Fruit fly (Drosophila melanogaster) whole organism, embryonic: ENCODE data around the gene CG43925.

ENCODE experiments used
- CG10209 ChIP-seq: fragments of 200-800 bp; sonication (Bioruptor generic); optimal IDR thresholded peaks from 3 replicates; lab custom pipeline; 2017; ENCODE audit warnings: missing biosample characterization, mild to moderate bottlenecking, missing genetic modification characterization, missing genetic modification reagents
- CG1024 ChIP-seq: fragments of 200-800 bp; sonication (Bioruptor generic); IDR thresholded peaks from 2 replicates; pipeline ENCODE4 v1.3.6; 2022; ENCODE audit warnings: missing biosample characterization, missing genetic modification characterization
- CG10274 ChIP-seq: fragments of 200-800 bp; sonication (Bioruptor generic); optimal IDR thresholded peaks from 3 replicates; lab custom pipeline; 2017; ENCODE audit warnings: missing biosample characterization, mild to moderate bottlenecking, missing genetic modification characterization
- CG10431 ChIP-seq: fragments of 200-800 bp; sonication (Bioruptor generic); optimal IDR thresholded peaks from 3 replicates; lab custom pipeline; 2018; ENCODE audit warnings: missing biosample characterization, mild to moderate bottlenecking, missing genetic modification characterization
- CG10543 ChIP-seq: fragments of 200-800 bp; sonication (Bioruptor generic); optimal IDR thresholded peaks from 3 replicates; lab custom pipeline; 2017; ENCODE audit warnings: missing biosample characterization, mild to moderate bottlenecking, missing genetic modification characterization, moderate library complexity
- CG11504 ChIP-seq: fragments of 200-800 bp; sonication (Bioruptor generic); optimal IDR thresholded peaks from 3 replicates; lab custom pipeline; 2019; ENCODE audit warnings: missing biosample characterization, mild to moderate bottlenecking, missing genetic modification characterization, moderate library complexity
- CG11695 ChIP-seq: fragments of 200-800 bp; sonication (Bioruptor generic); IDR thresholded peaks from 3 replicates; pipeline ENCODE4 v1.3.6; 2022; ENCODE audit warnings: missing biosample characterization, missing genetic modification characterization
- CG12236 ChIP-seq: fragments of 200-800 bp; sonication (Bioruptor generic); optimal IDR thresholded peaks from 2 replicates; lab custom pipeline; 2016; ENCODE audit warnings: missing biosample characterization, missing genetic modification characterization
- CG12769 ChIP-seq: fragments of 200-800 bp; sonication (Bioruptor generic); optimal IDR thresholded peaks from 2 replicates; lab custom pipeline; 2019; ENCODE audit warnings: missing biosample characterization, mild to moderate bottlenecking, missing genetic modification characterization, moderate library complexity
- CG13123 ChIP-seq: fragments of 200-800 bp; sonication (Bioruptor generic); optimal IDR thresholded peaks from 2 replicates; lab custom pipeline; 2016; ENCODE audit warnings: missing biosample characterization, missing genetic modification characterization
- CG14441 ChIP-seq: fragments of 200-800 bp; sonication (Bioruptor generic); IDR thresholded peaks from 2 replicates; pipeline ENCODE4 v1.3.6; 2022; ENCODE audit warnings: missing biosample characterization, missing genetic modification characterization
- CG1529 ChIP-seq: fragments of 200-800 bp; sonication (Bioruptor generic); optimal IDR thresholded peaks from 3 replicates; lab custom pipeline; 2018; ENCODE audit warnings: missing biosample characterization, missing genetic modification characterization
- CG16813 ChIP-seq: fragments of 200-800 bp; sonication (Bioruptor generic); IDR thresholded peaks from 3 replicates; pipeline ENCODE4 v1.3.6; 2022; ENCODE audit warnings: missing biosample characterization, missing genetic modification characterization; ENCODE audit not compliant: partially characterized antibody
- CG17361 ChIP-seq: fragments of 200-800 bp; sonication (Bioruptor generic); IDR thresholded peaks from 3 replicates; pipeline ENCODE4 v1.3.6; 2022; ENCODE audit warnings: missing biosample characterization, missing genetic modification characterization
- CG17568 ChIP-seq: fragments of 200-800 bp; sonication (Bioruptor generic); optimal IDR thresholded peaks from 2 replicates; lab custom pipeline; 2018; ENCODE audit warnings: missing biosample characterization, mild to moderate bottlenecking, missing genetic modification characterization, moderate library complexity
- CG2678 ChIP-seq: fragments of 200-800 bp; sonication (Bioruptor generic); optimal IDR thresholded peaks from 3 replicates; lab custom pipeline; 2019; ENCODE audit warnings: missing biosample characterization, mild to moderate bottlenecking, missing genetic modification characterization, moderate library complexity
- CG31365 ChIP-seq: fragments of 200-800 bp; sonication (Bioruptor generic); optimal IDR thresholded peaks from 2 replicates; lab custom pipeline; 2018; ENCODE audit warnings: missing biosample characterization, mild to moderate bottlenecking, missing genetic modification characterization
- CG33213 ChIP-seq: fragments of 200-800 bp; sonication (Bioruptor generic); optimal IDR thresholded peaks from 3 replicates; lab custom pipeline; 2016; ENCODE audit warnings: missing biosample characterization, missing genetic modification characterization
- CG3407 ChIP-seq: fragments of 200-800 bp; sonication (Bioruptor generic); optimal IDR thresholded peaks from 2 replicates; lab custom pipeline; 2018; ENCODE audit warnings: missing biosample characterization, mild to moderate bottlenecking, missing genetic modification characterization
- CG34422 ChIP-seq: fragments of 200-800 bp; sonication (Bioruptor generic); IDR thresholded peaks from 3 replicates; pipeline ENCODE4 v1.3.6; 2022; ENCODE audit warnings: missing biosample characterization, missing genetic modification characterization
- CG4424 ChIP-seq: fragments of 200-800 bp; sonication (Bioruptor generic); optimal IDR thresholded peaks from 3 replicates; lab custom pipeline; 2016; ENCODE audit warnings: missing biosample characterization, missing genetic modification characterization
- CG6654 ChIP-seq: fragments of 200-800 bp; sonication (Bioruptor generic); optimal IDR thresholded peaks from 2 replicates; lab custom pipeline; 2017; ENCODE audit warnings: missing biosample characterization, mild to moderate bottlenecking, missing genetic modification characterization
- CG9609 ChIP-seq: fragments of 200-800 bp; sonication (Bioruptor generic); optimal IDR thresholded peaks from 3 replicates; lab custom pipeline; 2016; ENCODE audit warnings: missing biosample characterization, missing genetic modification characterization
- CG9727 ChIP-seq: fragments of 200-800 bp; sonication (Bioruptor generic); optimal IDR thresholded peaks from 3 replicates; lab custom pipeline; 2017; ENCODE audit warnings: missing biosample characterization, mild to moderate bottlenecking, missing genetic modification characterization
- Myb ChIP-seq: fragments of 200-800 bp; sonication (Bioruptor generic); optimal IDR thresholded peaks from 2 replicates; lab custom pipeline; 2016; ENCODE audit warnings: missing biosample characterization, missing genetic modification characterization
- Nf-YC ChIP-seq: fragments of 200-800 bp; optimal IDR thresholded peaks from 3 replicates; lab custom pipeline; 2019; ENCODE audit warnings: missing biosample characterization, mild to moderate bottlenecking, missing genetic modification characterization, moderate library complexity
- Opbp ChIP-seq: fragments of 200-800 bp; sonication (Bioruptor generic); IDR thresholded peaks from 3 replicates; pipeline ENCODE4 v1.3.6; 2022; ENCODE audit warnings: missing biosample characterization, missing genetic modification characterization; ENCODE audit not compliant: partially characterized antibody
- Rfx ChIP-seq: fragments of 200-800 bp; sonication (Bioruptor generic); IDR thresholded peaks from 2 replicates; pipeline ENCODE4 v1.3.6; 2022; ENCODE audit warnings: missing biosample characterization, missing genetic modification characterization
- Trl ChIP-seq, 3 experiments: fragments of >200 bp in 2 of 3; fragments of 200-800 bp in 1 of 3; sonication (Bioruptor generic) in 1 of 3; optimal IDR thresholded peaks; 2 replicates in 1 of 3; 3 replicates in 2 of 3; lab custom pipeline; 2016 to 2017; ENCODE audit warnings: missing biosample characterization in 1 of 3, missing genetic modification characterization in 1 of 3
- Vsx1 ChIP-seq: fragments of 200-800 bp; sonication (Bioruptor generic); optimal IDR thresholded peaks from 2 replicates; lab custom pipeline; 2017; ENCODE audit warnings: missing biosample characterization, mild to moderate bottlenecking, missing genetic modification characterization, missing genetic modification reagents
- Xrp1 ChIP-seq: fragments of 200-800 bp; sonication (Bioruptor generic); IDR thresholded peaks from 2 replicates; pipeline ENCODE4 v1.3.6; 2022; ENCODE audit warnings: missing biosample characterization, missing genetic modification characterization
- chif ChIP-seq, 2 experiments: fragments of 200-800 bp; sonication (Bioruptor generic); optimal IDR thresholded peaks; 3 replicates each; lab custom pipeline; 2016; ENCODE audit warnings: missing biosample characterization in 2 of 2, missing genetic modification characterization in 2 of 2
- dati ChIP-seq: fragments of 200-800 bp; sonication (Bioruptor generic); IDR thresholded peaks from 2 replicates; pipeline ENCODE4 v1.3.6; 2022; ENCODE audit warnings: missing biosample characterization, missing genetic modification characterization
- dm ChIP-seq: fragments of 200-800 bp; sonication (Bioruptor generic); optimal IDR thresholded peaks from 3 replicates; lab custom pipeline; 2016; ENCODE audit warnings: missing biosample characterization, missing genetic modification characterization
- esg ChIP-seq: fragments of 200-800 bp; sonication (Bioruptor generic); conservative IDR thresholded peaks from 2 replicates; pipeline ENCODE4 v1.3.6; 2022; ENCODE audit warnings: missing biosample characterization, missing genetic modification characterization
- ewg ChIP-seq: fragments of 200-800 bp; sonication (Bioruptor generic); optimal IDR thresholded peaks from 3 replicates; lab custom pipeline; 2017; ENCODE audit warnings: mild to moderate bottlenecking, missing biosample characterization, missing genetic modification reagents, missing genetic modification characterization
- gcm2 ChIP-seq: fragments of 200-800 bp; sonication (Bioruptor generic); optimal IDR thresholded peaks from 2 replicates; lab custom pipeline; 2016; ENCODE audit warnings: missing biosample characterization, missing genetic modification characterization
- gro ChIP-seq: fragments of 200-800 bp; sonication (Bioruptor generic); optimal IDR thresholded peaks from 2 replicates; lab custom pipeline; 2016; ENCODE audit warnings: missing biosample characterization, missing genetic modification characterization
- jigr1 ChIP-seq: fragments of 200-800 bp; sonication (Bioruptor generic); IDR thresholded peaks from 3 replicates; pipeline ENCODE4 v1.3.6; 2022; ENCODE audit warnings: missing biosample characterization, missing genetic modification characterization
- mirr ChIP-seq: fragments of 200-800 bp; sonication (Bioruptor generic); optimal IDR thresholded peaks from 3 replicates; lab custom pipeline; 2018; ENCODE audit warnings: missing biosample characterization, mild to moderate bottlenecking, missing genetic modification characterization
- onecut ChIP-seq: fragments of 200-800 bp; sonication (Bioruptor generic); IDR thresholded peaks from 2 replicates; pipeline ENCODE4 v1.3.6; 2022; ENCODE audit warnings: missing biosample characterization, missing genetic modification characterization
- p53 ChIP-seq: fragments of 200-800 bp; sonication (Bioruptor generic); optimal IDR thresholded peaks from 2 replicates; lab custom pipeline; 2016; ENCODE audit warnings: missing biosample characterization, missing genetic modification characterization
- pan ChIP-seq, 4 experiments: fragments of >200 bp in 3 of 4; fragments of 200-800 bp in 1 of 4; sonication (Bioruptor generic) in 1 of 4; optimal IDR thresholded peaks in 3 of 4; IDR thresholded peaks in 1 of 4; 2 replicates each; pipeline versions ENCODE4 v1.3.6 to Lab custom; 2017 to 2022; ENCODE audit warnings: missing biosample characterization in 2 of 4, missing genetic modification characterization in 2 of 4, mixed read lengths in 1 of 4
- ranshi ChIP-seq: fragments of 200-800 bp; sonication (Bioruptor generic); IDR thresholded peaks from 2 replicates; pipeline ENCODE4 v1.3.6; 2022; ENCODE audit warnings: missing biosample characterization, missing genetic modification characterization
- toy ChIP-seq: fragments of 200-800 bp; sonication (Bioruptor generic); IDR thresholded peaks from 2 replicates; pipeline ENCODE4 v1.3.6; 2022; ENCODE audit warnings: missing biosample characterization, missing genetic modification characterization
- unpg ChIP-seq: fragments of 200-800 bp; sonication (Bioruptor generic); optimal IDR thresholded peaks from 3 replicates; lab custom pipeline; 2018; ENCODE audit warnings: missing biosample characterization, mild to moderate bottlenecking, missing genetic modification characterization, moderate library complexity
- wek ChIP-seq: fragments of 200-800 bp; sonication (Bioruptor generic); optimal IDR thresholded peaks from 3 replicates; lab custom pipeline; 2018; ENCODE audit warnings: missing biosample characterization, mild to moderate bottlenecking, missing genetic modification characterization, moderate library complexity

Gene CG43925

dm6 chr2L:13145035-13145683 lies 31.1 kb upstream of the CG43925 start (continued):
- peak; percentile 68; the same call in 1 of the 3 replicates for TF ChIP-seq jigr1
- no peak for TF ChIP-seq pan (optimal IDR thresholded peaks at IDR 0.05; lab: Kevin White, UChicago)
- TF ChIP-seq pan (GFP tag; optimal IDR thresholded peaks at IDR 0.05 in 1 of 2, IDR thresholded peaks at IDR 0.05 in 1 of 2), result peak in 1 of 2 experiments; percentile 84
- peak; percentile 76 for TF ChIP-seq Nf-YC (tag; lab: Kevin White, UChicago)
- TF ChIP-seq CG13123 (GFP tag; lab: Kevin White, UChicago), result peak; percentile 29
- peak; percentile 63 for TF ChIP-seq Xrp1 (GFP tag; lab: Robert Waterston, UW)
- TF ChIP-seq toy (GFP tag; lab: Robert Waterston, UW), result no peak
- no peak for TF ChIP-seq CG31365 (tag; lab: Kevin White, UChicago)
- peak; percentile 49 to 51 for TF ChIP-seq chif (GFP tag; optimal IDR thresholded peaks at IDR 0.05; lab: Kevin White, UChicago)
- peak; percentile 79 for TF ChIP-seq esg (GFP tag; lab: Robert Waterston, UW)
- peak; percentile 4 for TF ChIP-seq mirr
- TF ChIP-seq CG17568 (GFP tag; lab: Kevin White, UChicago), result peak; percentile 48
- TF ChIP-seq CG2678, result peak; percentile 92
- no peak for TF ChIP-seq Trl (optimal IDR thresholded peaks at IDR 0.05; lab: Kevin White, UChicago)
- TF ChIP-seq Trl (GFP tag; optimal IDR thresholded peaks at IDR 0.05; lab: Kevin White, UChicago), result peak; percentile 74
- TF ChIP-seq Rfx (GFP tag; lab: Robert Waterston, UW), result peak; percentile 93
- no peak for TF ChIP-seq CG3407
- peak; percentile 70 for TF ChIP-seq CG10274
- TF ChIP-seq CG6654 (GFP tag; lab: Kevin White, UChicago), result peak; percentile 41
- TF ChIP-seq Myb (GFP tag; lab: Kevin White, UChicago), result peak; percentile 59
- TF ChIP-seq CG12236 (GFP tag; lab: Kevin White, UChicago), result no peak
- TF ChIP-seq CG4424 (GFP tag; lab: Kevin White, UChicago), result peak; percentile 74
- TF ChIP-seq CG1024, result no peak
- TF ChIP-seq ewg, result peak; percentile 23
- TF ChIP-seq CG34422, result peak; percentile 79
- no peak for TF ChIP-seq gcm2 (GFP tag; lab: Kevin White, UChicago)
- peak; percentile 57 for TF ChIP-seq CG9609 (GFP tag; lab: Kevin White, UChicago)
- peak; percentile 82 for TF ChIP-seq CG17361 (GFP tag; lab: Robert Waterston, UW)
- no peak for TF ChIP-seq CG1529 (GFP tag; lab: Kevin White, UChicago)
- peak; percentile 77 for TF ChIP-seq CG10209 (GFP tag; lab: Kevin White, UChicago)
- no peak for TF ChIP-seq wek (GFP tag; lab: Kevin White, UChicago)
- peak; percentile 83 for TF ChIP-seq CG14441 (GFP tag; lab: Robert Waterston, UW)
- TF ChIP-seq p53 (GFP tag; lab: Kevin White, UChicago), result no peak
- peak; percentile 51 for TF ChIP-seq onecut (GFP tag; lab: Robert Waterston, UW)
- TF ChIP-seq CG10431 (GFP tag; lab: Kevin White, UChicago), result no peak
- TF ChIP-seq CG16813 (GFP tag; lab: Robert Waterston, UW), result no peak
- TF ChIP-seq unpg (GFP tag; lab: Kevin White, UChicago), result peak; percentile 84
- TF ChIP-seq Vsx1 (GFP tag; lab: Kevin White, UChicago), result no peak
- peak; percentile 54 for TF ChIP-seq CG33213 (GFP tag; lab: Kevin White, UChicago)
- peak; percentile 76 for TF ChIP-seq CG12769 (tag; lab: Kevin White, UChicago)
- TF ChIP-seq CG11504 (tag; lab: Kevin White, UChicago), result peak; percentile 88
- TF ChIP-seq CG11695, result peak; percentile 86
- peak; percentile 93 for TF ChIP-seq gro
- TF ChIP-seq dati (GFP tag; lab: Robert Waterston, UW), result no peak
- no peak for TF ChIP-seq Opbp (GFP tag; lab: Robert Waterston, UW)
- peak; percentile 10 for TF ChIP-seq dm (GFP tag; lab: Kevin White, UChicago)
- TF ChIP-seq CG10543, result peak; percentile 73
- TF ChIP-seq ranshi (GFP tag; lab: Robert Waterston, UW), result peak; percentile 82
- TF ChIP-seq CG9727 (GFP tag; lab: Kevin White, UChicago), result peak; percentile 73
